Worm (Caenorhabditis elegans) whole organism, L1 larva: ENCODE results near the gene ras-2.

Experiments
- F16B12.6 ChIP-seq: fragments of 150-350 bp; optimal IDR thresholded peaks from 2 replicates; lab custom pipeline; 2014; ENCODE audit warnings: missing biosample characterization, missing genetic modification characterization
- Y116A8C.19 ChIP-seq: sonication (generic microtip); optimal IDR thresholded peaks from 2 replicates; lab custom pipeline; 2016; ENCODE audit warnings: missing compliant biosample characterization, missing genetic modification characterization, borderline replicate concordance
- aha-1 ChIP-seq: fragments of 150-350 bp; optimal IDR thresholded peaks from 2 replicates; lab custom pipeline; 2014; ENCODE audit warnings: missing biosample characterization, missing genetic modification characterization
- alr-1 ChIP-seq: fragments of 200-800 bp; sonication (Bioruptor generic); optimal IDR thresholded peaks from 2 replicates; lab custom pipeline; 2018; ENCODE audit warnings: borderline replicate concordance, mild to moderate bottlenecking, missing genetic modification characterization, missing compliant biosample characterization
- aly-2 ChIP-seq: fragments of 150-350 bp; optimal IDR thresholded peaks from 2 replicates; lab custom pipeline; 2014; ENCODE audit warnings: missing biosample characterization, missing genetic modification characterization
- ama-1 ChIP-seq: fragments of 150-350 bp; optimal IDR thresholded peaks from 2 replicates; lab custom pipeline; 2014
- ceh-8 ChIP-seq: fragments of 200-800 bp; sonication (Bioruptor generic); optimal IDR thresholded peaks from 2 replicates; lab custom pipeline; 2018; ENCODE audit warnings: mild to moderate bottlenecking, missing genetic modification characterization, moderate library complexity, missing compliant biosample characterization
- ces-1 ChIP-seq: fragments of 150-350 bp; optimal IDR thresholded peaks from 2 replicates; lab custom pipeline; 2014; ENCODE audit warnings: missing biosample characterization, missing genetic modification reagents, missing genetic modification characterization
- dpl-1 ChIP-seq, 3 experiments: fragments of 150-350 bp in 2 of 3; sonication (generic microtip) in 1 of 3; optimal IDR thresholded peaks; 2 replicates each; lab custom pipeline; 2014 to 2017; ENCODE audit warnings: missing biosample characterization in 3 of 3, missing genetic modification characterization in 3 of 3, missing genetic modification reagents in 3 of 3
- egl-13 ChIP-seq: sonication (generic microtip); optimal IDR thresholded peaks from 2 replicates; lab custom pipeline; 2016; ENCODE audit warnings: missing genotype, missing genetic modification reagents, missing genetic modification characterization, missing compliant biosample characterization
- egl-27 ChIP-seq, 2 experiments: fragments of 150-350 bp in 1 of 2; sonication (generic microtip); optimal IDR thresholded peaks; 3 replicates each; lab custom pipeline; 2017 to 2018; ENCODE audit warnings: missing biosample characterization in 2 of 2, missing genetic modification characterization in 2 of 2, missing genetic modification reagents in 2 of 2
- elt-2 ChIP-seq: sonication (generic microtip); optimal IDR thresholded peaks from 2 replicates; lab custom pipeline; 2016; ENCODE audit warnings: missing genetic modification characterization, mild to moderate bottlenecking, inconsistent platforms, missing compliant biosample characterization, missing genetic modification reagents
- ets-5 ChIP-seq: fragments of 200-800 bp; sonication (Bioruptor generic); IDR thresholded peaks from 2 replicates; pipeline ENCODE4 v1.3.6; 2022; ENCODE audit warnings: missing genetic modification characterization, missing compliant biosample characterization
- fkh-10 ChIP-seq: sonication (generic microtip); optimal IDR thresholded peaks from 2 replicates; lab custom pipeline; 2017; ENCODE audit warnings: missing biosample characterization, missing genetic modification reagents, missing genetic modification characterization
- fkh-8 ChIP-seq: sonication (generic microtip); optimal IDR thresholded peaks from 2 replicates; lab custom pipeline; 2016; ENCODE audit warnings: mild to moderate bottlenecking, missing genetic modification characterization, missing compliant biosample characterization
- grh-1 ChIP-seq: fragments of 200-800 bp; sonication (Bioruptor generic); IDR thresholded peaks from 2 replicates; pipeline ENCODE4 v1.3.6; 2022; ENCODE audit warnings: missing genetic modification reagents, missing genetic modification characterization, missing compliant biosample characterization
- hlh-4 ChIP-seq: sonication (generic microtip); optimal IDR thresholded peaks from 2 replicates; lab custom pipeline; 2016; ENCODE audit warnings: mild to moderate bottlenecking, missing genetic modification characterization, missing compliant biosample characterization
- hpl-2 ChIP-seq: fragments of 150-350 bp; optimal IDR thresholded peaks from 2 replicates; lab custom pipeline; 2014; ENCODE audit warnings: missing biosample characterization, missing genetic modification reagents, missing genetic modification characterization
- irx-1 ChIP-seq: sonication (generic microtip); optimal IDR thresholded peaks from 2 replicates; lab custom pipeline; 2016; ENCODE audit warnings: missing genetic modification characterization, missing compliant biosample characterization
- isw-1 ChIP-seq: fragments of 200-800 bp; sonication (Bioruptor generic); IDR thresholded peaks from 2 replicates; pipeline ENCODE4 v1.3.6; 2022; ENCODE audit warnings: missing genetic modification characterization, missing compliant biosample characterization
- jun-1 ChIP-seq: fragments of 150-350 bp; optimal IDR thresholded peaks from 2 replicates; lab custom pipeline; 2014; ENCODE audit warnings: missing biosample characterization, missing genetic modification reagents, missing genetic modification characterization
- lin-13 ChIP-seq: fragments of 150-350 bp; optimal IDR thresholded peaks from 2 replicates; lab custom pipeline; 2014; ENCODE audit warnings: missing biosample characterization, missing genetic modification reagents, missing genetic modification characterization
- lin-15B ChIP-seq: fragments of 150-350 bp; sonication (generic microtip); optimal IDR thresholded peaks from 3 replicates; lab custom pipeline; 2014; ENCODE audit warnings: missing biosample characterization, missing genetic modification characterization
- lin-35 ChIP-seq, 2 experiments: fragments of 150-350 bp; optimal IDR thresholded peaks; 2 replicates each; lab custom pipeline; 2014; ENCODE audit warnings: missing biosample characterization in 2 of 2, missing genetic modification characterization in 2 of 2, missing genetic modification reagents in 2 of 2
- lin-39 ChIP-seq: fragments of 150-350 bp; optimal IDR thresholded peaks from 2 replicates; lab custom pipeline; 2014; ENCODE audit warnings: missing biosample characterization, missing genetic modification reagents, missing genetic modification characterization
- lsy-2 ChIP-seq, 2 experiments: fragments of 150-350 bp; optimal IDR thresholded peaks; 2 replicates each; lab custom pipeline; 2014; ENCODE audit warnings: missing biosample characterization in 2 of 2, missing genetic modification characterization in 2 of 2
- mab-9 ChIP-seq: fragments of 200-800 bp; sonication (Bioruptor generic); IDR thresholded peaks from 2 replicates; pipeline ENCODE4 v1.3.6; 2022; ENCODE audit warnings: missing genetic modification reagents, missing genetic modification characterization, missing compliant biosample characterization
- mef-2 ChIP-seq: fragments of 150-350 bp; optimal IDR thresholded peaks from 2 replicates; lab custom pipeline; 2014; ENCODE audit warnings: missing biosample characterization, missing genetic modification characterization
- nhr-12 ChIP-seq: sonication (generic microtip); optimal IDR thresholded peaks from 2 replicates; lab custom pipeline; 2017; ENCODE audit warnings: missing biosample characterization, missing genetic modification characterization
- nhr-19 ChIP-seq: fragments of 200-800 bp; sonication (Bioruptor generic); conservative IDR thresholded peaks from 2 replicates; pipeline ENCODE4 v1.3.6; 2022; ENCODE audit warnings: missing genetic modification characterization, missing compliant biosample characterization
- nhr-20 ChIP-seq: sonication (generic microtip); optimal IDR thresholded peaks from 2 replicates; lab custom pipeline; 2016; ENCODE audit warnings: mild to moderate bottlenecking, missing genetic modification characterization, missing compliant biosample characterization
- nhr-237 ChIP-seq: fragments of 150-350 bp; optimal IDR thresholded peaks from 2 replicates; lab custom pipeline; 2014; ENCODE audit warnings: missing biosample characterization, missing genetic modification characterization
- nhr-71 ChIP-seq: sonication (generic microtip); optimal IDR thresholded peaks from 2 replicates; lab custom pipeline; 2016; ENCODE audit warnings: mild to moderate bottlenecking, missing genetic modification characterization, moderate library complexity, missing compliant biosample characterization
- nhr-77 ChIP-seq: fragments of 150-350 bp; optimal IDR thresholded peaks from 2 replicates; lab custom pipeline; 2014; ENCODE audit warnings: missing biosample characterization, missing genetic modification characterization
- nhr-84 ChIP-seq: sonication (generic microtip); optimal IDR thresholded peaks from 2 replicates; lab custom pipeline; 2017; ENCODE audit warnings: missing biosample characterization, missing genetic modification characterization
- nhr-90 ChIP-seq: sonication (generic microtip); optimal IDR thresholded peaks from 2 replicates; lab custom pipeline; 2016; ENCODE audit warnings: mild to moderate bottlenecking, missing genetic modification characterization, missing compliant biosample characterization; ENCODE audit not compliant: poor library complexity
- pag-3 ChIP-seq: sonication (generic microtip); optimal IDR thresholded peaks from 2 replicates; lab custom pipeline; 2017; ENCODE audit warnings: missing genetic modification characterization, mild to moderate bottlenecking, missing compliant biosample characterization, antibody characterized with exemption, borderline replicate concordance; ENCODE audit not compliant: insufficient read depth
- pax-3 ChIP-seq: fragments of 200-800 bp; sonication (Bioruptor generic); optimal IDR thresholded peaks from 2 replicates; lab custom pipeline; 2018; ENCODE audit warnings: mild to moderate bottlenecking, missing genetic modification characterization, moderate library complexity, missing compliant biosample characterization
- skn-1 ChIP-seq: fragments of 150-350 bp; optimal IDR thresholded peaks from 2 replicates; lab custom pipeline; 2014; ENCODE audit warnings: missing biosample characterization, missing genetic modification characterization
- sox-4 ChIP-seq: sonication (generic microtip); optimal IDR thresholded peaks from 2 replicates; lab custom pipeline; 2016; ENCODE audit warnings: missing genetic modification characterization, missing compliant biosample characterization
- sptf-1 ChIP-seq: fragments of 150-350 bp; optimal IDR thresholded peaks from 2 replicates; lab custom pipeline; 2014; ENCODE audit warnings: missing biosample characterization, missing genetic modification characterization
- swsn-7 ChIP-seq: sonication (generic microtip); optimal IDR thresholded peaks from 2 replicates; lab custom pipeline; 2016; ENCODE audit warnings: missing genetic modification characterization, missing compliant biosample characterization
- tbx-2 ChIP-seq: sonication (generic microtip); optimal IDR thresholded peaks from 2 replicates; lab custom pipeline; 2016; ENCODE audit warnings: missing genetic modification characterization, missing compliant biosample characterization
- tlp-1 ChIP-seq: fragments of 150-350 bp; optimal IDR thresholded peaks from 2 replicates; lab custom pipeline; 2014; ENCODE audit warnings: missing biosample characterization, missing genetic modification characterization
- unc-30 ChIP-seq: sonication (generic microtip); optimal IDR thresholded peaks from 2 replicates; lab custom pipeline; 2017; ENCODE audit warnings: missing biosample characterization, missing genetic modification characterization
- unc-86 ChIP-seq: sonication (generic microtip); optimal IDR thresholded peaks from 2 replicates; lab custom pipeline; 2016; ENCODE audit warnings: missing genetic modification characterization, missing compliant biosample characterization
- xbp-1 ChIP-seq: sonication (generic microtip); optimal IDR thresholded peaks from 2 replicates; lab custom pipeline; 2016; ENCODE audit warnings: missing genetic modification characterization, missing compliant biosample characterization
- zip-4 ChIP-seq: fragments of 200-800 bp; sonication (Bioruptor generic); optimal IDR thresholded peaks from 2 replicates; lab custom pipeline; 2018; ENCODE audit warnings: mild to moderate bottlenecking, missing genetic modification characterization, moderate library complexity, missing compliant biosample characterization
- ztf-11 ChIP-seq, 2 experiments: sonication (generic microtip); optimal IDR thresholded peaks; 2 replicates each; lab custom pipeline; 2016 to 2017; ENCODE audit warnings: missing genetic modification characterization in 2 of 2, missing biosample characterization in 1 of 2, missing compliant biosample characterization in 1 of 2

Gene ras-2

ce11 chrIII:4756983-4757382 lies 17.1 kb upstream of the ras-2 start, which contains the start of gene fbxl-2 (continued):
- TF ChIP-seq fkh-10 (GFP tag; lab: Kevin White, UChicago), result peak; percentile 80
- TF ChIP-seq unc-30 (tag; lab: Kevin White, UChicago), result no peak
- peak; percentile 85 for TF ChIP-seq lin-39 (tag; lab: Kevin White, UChicago)
- TF ChIP-seq unc-86 (tag; lab: Kevin White, UChicago), result peak; percentile 94
- TF ChIP-seq, all 84 proteins: peak for 67

- TF ChIP-seq nhr-84 (tag; lab: Kevin White, UChicago) (no peak), egl-27 (tag; optimal IDR thresholded peaks at IDR 0.05; lab: Kevin White, UChicago) (no peak), jun-1 (tag; lab: Kevin White, UChicago) (peak; percentile 90), nhr-71 (tag; lab: Kevin White, UChicago) (peak; percentile 97), ets-5 (no peak), egl-13 (peak; percentile 82), lin-39 (tag; lab: Kevin White, UChicago) (peak; percentile 77), alr-1 (no peak), nhr-77 (tag; lab: Kevin White, UChicago) (peak; percentile 89), sptf-1 (tag; lab: Kevin White, UChicago) (no peak), zip-4 (peak; percentile 74), nhr-90 (tag; lab: Kevin White, UChicago) (peak; percentile 89), sox-4 (tag; lab: Kevin White, UChicago) (peak; percentile 64), tlp-1 (no peak), F16B12.6 (tag; lab: Kevin White, UChicago) (peak; percentile 71), nhr-12 (tag; lab: Kevin White, UChicago) (no peak), lin-13 (GFP tag; lab: Kevin White, UChicago) (peak; percentile 90), irx-1 (tag; lab: Kevin White, UChicago) (peak; percentile 85), mab-9 (GFP tag; lab: Robert Waterston, UW) (peak; percentile 72), ces-1 (GFP tag; lab: Kevin White, UChicago) (no peak), fkh-10 (GFP tag; lab: Kevin White, UChicago) (peak; percentile 42), elt-2 (tag; lab: Kevin White, UChicago) (peak; percentile 49), nhr-19 (GFP tag; lab: Robert Waterston, UW) (peak; percentile 93), aly-2 (tag; lab: Kevin White, UChicago) (peak; percentile 66), lin-15B (tag; lab: Kevin White, UChicago) (peak; percentile 92), skn-1 (tag; lab: Kevin White, UChicago) (peak; percentile 76), grh-1 (GFP tag; lab: Robert Waterston, UW) (peak; percentile 79), hlh-4 (tag; lab: Kevin White, UChicago) (no peak), hpl-2 (GFP tag; lab: Kevin White, UChicago) (peak; percentile 55), xbp-1 (peak; percentile 93), aha-1 (peak; percentile 2), lin-35 (GFP tag; optimal IDR thresholded peaks at IDR 0.05; lab: Kevin White, UChicago) (peak; percentile 92 to 95), pax-3 (tag; lab: Kevin White, UChicago) (peak; percentile 75), ztf-11 (tag; optimal IDR thresholded peaks at IDR 0.05; lab: Kevin White, UChicago) (peak in 1 of 2 experiments; percentile 72), unc-86 (tag; lab: Kevin White, UChicago) (peak; percentile 88), pag-3 (no peak), isw-1 (peak; percentile 93), nhr-237 (tag; lab: Kevin White, UChicago) (peak; percentile 49), tbx-2 (tag; lab: Kevin White, UChicago) (peak; percentile 93), nhr-20 (tag; lab: Kevin White, UChicago) (peak; percentile 91), lsy-2 (tag; optimal IDR thresholded peaks at IDR 0.05; lab: Kevin White, UChicago) (peak; percentile 97), ama-1 (no peak), mef-2 (tag; lab: Kevin White, UChicago) (peak; percentile 57), Y116A8C.19 (tag; lab: Kevin White, UChicago) (no peak), dpl-1 (GFP tag; optimal IDR thresholded peaks at IDR 0.05; lab: Kevin White, UChicago) (peak; percentile 88 to 93 (median 93)), ceh-8 (GFP tag; lab: Kevin White, UChicago) (peak; percentile 90), swsn-7 (peak; percentile 92), fkh-8 (tag; lab: Kevin White, UChicago) (peak; percentile 94)
Observed at ce11 chrIII:4754001-4754561, 14.2 kb upstream of the ras-2 start, which contains the start of the genes rps-0 and rbg-3. Gene rps-0, minus strand, starts transcription at chrIII:4754051. Gene rbg-3, plus strand, starts transcription at chrIII:4754424.
